Fruit fly (Drosophila melanogaster) whole organism, adult: ENCODE data around the gene tst.
A peak's percentile ranks its signal among the peaks of the same experiment; 100 is the strongest.

Experiments
- CG11617 ChIP-seq: fragments of 200-800 bp; sonication (Bioruptor generic); optimal IDR thresholded peaks from 2 replicates; lab custom pipeline; 2017; ENCODE audit warnings: mild to moderate bottlenecking, missing biosample characterization, missing genetic modification reagents, missing genetic modification characterization
- CG12768 ChIP-seq: fragments of 200-800 bp; sonication (Bioruptor generic); optimal IDR thresholded peaks from 2 replicates; lab custom pipeline; 2017; ENCODE audit warnings: missing biosample characterization, missing genetic modification characterization, mild to moderate bottlenecking, moderate library complexity, missing genetic modification reagents
- CG14711 ChIP-seq: fragments of 200-800 bp; sonication (Bioruptor generic); optimal IDR thresholded peaks from 2 replicates; lab custom pipeline; 2018; ENCODE audit warnings: missing biosample characterization, mild to moderate bottlenecking, missing genetic modification characterization, moderate library complexity
- CG1620 ChIP-seq: fragments of 200-800 bp; sonication (Bioruptor generic); optimal IDR thresholded peaks from 2 replicates; lab custom pipeline; 2016; ENCODE audit warnings: missing biosample characterization, missing genetic modification characterization
- CG33017 ChIP-seq: fragments of 200-800 bp; sonication (Bioruptor generic); optimal IDR thresholded peaks from 2 replicates; lab custom pipeline; 2018; ENCODE audit warnings: missing biosample characterization, mild to moderate bottlenecking, missing genetic modification characterization, moderate library complexity
- CG5204 ChIP-seq: fragments of 200-800 bp; sonication (Bioruptor generic); optimal IDR thresholded peaks from 2 replicates; lab custom pipeline; 2016; ENCODE audit warnings: missing biosample characterization, missing genetic modification characterization
- CG7045 ChIP-seq: fragments of 200-800 bp; sonication (Bioruptor generic); optimal IDR thresholded peaks from 2 replicates; lab custom pipeline; 2017; ENCODE audit warnings: missing biosample characterization, mild to moderate bottlenecking, missing genetic modification characterization
- CG7101 ChIP-seq: fragments of 200-800 bp; sonication (Bioruptor generic); optimal IDR thresholded peaks from 2 replicates; lab custom pipeline; 2018; ENCODE audit warnings: missing biosample characterization, mild to moderate bottlenecking, missing genetic modification characterization, moderate library complexity
- Clk ChIP-seq: fragments of 200-800 bp; sonication (Bioruptor generic); optimal IDR thresholded peaks from 2 replicates; lab custom pipeline; 2017; ENCODE audit warnings: missing biosample characterization, missing genetic modification characterization
- Crg-1 ChIP-seq: fragments of 200-800 bp; sonication (Bioruptor generic); optimal IDR thresholded peaks from 2 replicates; lab custom pipeline; 2016; ENCODE audit warnings: missing biosample characterization, missing genetic modification characterization
- Hr96 ChIP-seq: fragments of 200-800 bp; sonication (Bioruptor generic); optimal IDR thresholded peaks from 2 replicates; lab custom pipeline; 2016; ENCODE audit warnings: missing biosample characterization, missing genetic modification characterization
- Mnt ChIP-seq: fragments of 200-800 bp; sonication (Bioruptor generic); optimal IDR thresholded peaks from 2 replicates; lab custom pipeline; 2016; ENCODE audit warnings: missing biosample characterization, mild to moderate bottlenecking, missing genetic modification characterization
- bab1 ChIP-seq: fragments of 200-800 bp; sonication (Bioruptor generic); optimal IDR thresholded peaks from 3 replicates; lab custom pipeline; 2019; ENCODE audit warnings: missing biosample characterization, mild to moderate bottlenecking, missing genetic modification characterization, moderate library complexity
- cic ChIP-seq: fragments of 200-800 bp; sonication (Bioruptor generic); optimal IDR thresholded peaks from 2 replicates; lab custom pipeline; 2017; ENCODE audit warnings: missing biosample characterization, mild to moderate bottlenecking, missing genetic modification characterization, moderate library complexity
- cnc ChIP-seq, 2 experiments: fragments of >200 bp; optimal IDR thresholded peaks; 2 replicates each; lab custom pipeline; 2017
- kay ChIP-seq: fragments of 200-800 bp; sonication (Bioruptor generic); peaks from one replicate; lab custom pipeline; 2016; ENCODE audit warnings: missing biosample characterization, missing genetic modification characterization, borderline replicate concordance
- ovo ChIP-seq: fragments of 200-800 bp; sonication (Bioruptor generic); optimal IDR thresholded peaks from 2 replicates; lab custom pipeline; 2016; ENCODE audit warnings: missing biosample characterization, missing genetic modification characterization
- pad ChIP-seq: fragments of 200-800 bp; sonication (Bioruptor generic); optimal IDR thresholded peaks from 3 replicates; lab custom pipeline; 2017; ENCODE audit warnings: missing biosample characterization, missing genetic modification characterization, mild to moderate bottlenecking, moderate library complexity, missing genetic modification reagents
- tj ChIP-seq: fragments of 200-800 bp; sonication (Bioruptor generic); optimal IDR thresholded peaks from 3 replicates; lab custom pipeline; 2017; ENCODE audit warnings: missing biosample characterization, mild to moderate bottlenecking, missing genetic modification characterization, moderate library complexity
- toe ChIP-seq: fragments of 200-800 bp; sonication (Bioruptor generic); optimal IDR thresholded peaks from 2 replicates; lab custom pipeline; 2016; ENCODE audit warnings: missing biosample characterization, missing genetic modification characterization

The tst gene

dm6 chr3R:23734573-23735404, 37.9 kb downstream of the tst start:
- TF ChIP-seq ovo (no peak), bab1 (GFP tag; lab: Kevin White, UChicago) (no peak), CG5204 (GFP tag; lab: Kevin White, UChicago) (no peak), kay (GFP tag; lab: Kevin White, UChicago) (no peak), pad (no peak), Hr96 (GFP tag; lab: Kevin White, UChicago) (no peak), cnc (optimal IDR thresholded peaks at IDR 0.05; lab: Kevin White, UChicago) (no peak), Clk (GFP tag; lab: Kevin White, UChicago) (no peak)

- TF ChIP-seq cnc (optimal IDR thresholded peaks at IDR 0.05; lab: Kevin White, UChicago) (no peak), pad (no peak), cic (GFP tag; lab: Kevin White, UChicago) (no peak), tj (GFP tag; lab: Kevin White, UChicago) (no peak), ovo (no peak), CG5204 (GFP tag; lab: Kevin White, UChicago) (no peak), toe (GFP tag; lab: Kevin White, UChicago) (no peak), CG7101 (tag; lab: Kevin White, UChicago) (no peak), kay (GFP tag; lab: Kevin White, UChicago) (no peak), bab1 (GFP tag; lab: Kevin White, UChicago) (no peak)
These were observed 38.9 kb downstream of the tst start for dm6 chr3R:23733771-23734170.

dm6 chr3R:23732990-23733512, 39.6 kb downstream of the tst start, which contains the start of the genes Hmgcr and Rpn9:
TSS of gene Hmgcr (plus strand) at chr3R:23733324.
TSS of gene Rpn9 (minus strand) at chr3R:23733462.
- TF ChIP-seq CG7101 (tag; lab: Kevin White, UChicago) = no peak
- TF ChIP-seq Clk (GFP tag; lab: Kevin White, UChicago) = no peak
- TF ChIP-seq CG12768 (GFP tag; lab: Kevin White, UChicago) = no peak
- TF ChIP-seq CG14711 (tag; lab: Kevin White, UChicago) = peak; percentile 3
- TF ChIP-seq pad = no peak
- TF ChIP-seq CG11617 (GFP tag; lab: Kevin White, UChicago) = peak; percentile 29
- TF ChIP-seq CG33017 (tag; lab: Kevin White, UChicago) = peak; percentile 38
- TF ChIP-seq tj (GFP tag; lab: Kevin White, UChicago) = peak; percentile 29
- TF ChIP-seq ovo = no peak
- no peak for TF ChIP-seq Hr96 (GFP tag; lab: Kevin White, UChicago)
- peak; percentile 46 for TF ChIP-seq Crg-1
- peak; percentile 99 for TF ChIP-seq kay (GFP tag; lab: Kevin White, UChicago)
- TF ChIP-seq toe (GFP tag; lab: Kevin White, UChicago) = no peak
- no peak for TF ChIP-seq cnc (optimal IDR thresholded peaks at IDR 0.05; lab: Kevin White, UChicago)
- TF ChIP-seq bab1 (GFP tag; lab: Kevin White, UChicago) = peak; percentile 68
- no peak for TF ChIP-seq CG1620 (GFP tag; lab: Kevin White, UChicago)
- TF ChIP-seq Mnt (GFP tag; lab: Kevin White, UChicago) = peak; percentile 28
- peak; percentile 24 for TF ChIP-seq cic (GFP tag; lab: Kevin White, UChicago)
- no peak for TF ChIP-seq CG7045
- no peak for TF ChIP-seq CG5204 (GFP tag; lab: Kevin White, UChicago)

- TF ChIP-seq toe (GFP tag; lab: Kevin White, UChicago) = no peak
- peak; percentile 83 to 97 for TF ChIP-seq cnc (optimal IDR thresholded peaks at IDR 0.05; lab: Kevin White, UChicago)
These were observed 40.1 kb downstream of the tst start for dm6 chr3R:23732533-23732932.

dm6 chr3R:23730472-23730801, 42.2 kb downstream of the tst start:
- TF ChIP-seq toe (GFP tag; lab: Kevin White, UChicago) (no peak), tj (GFP tag; lab: Kevin White, UChicago) (no peak), Clk (GFP tag; lab: Kevin White, UChicago) (no peak), CG5204 (GFP tag; lab: Kevin White, UChicago) (no peak), cnc (optimal IDR thresholded peaks at IDR 0.05; lab: Kevin White, UChicago) (no peak), Mnt (GFP tag; lab: Kevin White, UChicago) (no peak), Crg-1 (no peak), ovo (no peak), CG7045 (no peak), bab1 (GFP tag; lab: Kevin White, UChicago) (no peak), CG14711 (tag; lab: Kevin White, UChicago) (no peak)

- TF ChIP-seq CG7101 (tag; lab: Kevin White, UChicago) = no peak
- no peak for TF ChIP-seq toe (GFP tag; lab: Kevin White, UChicago)
- peak; percentile 13 for TF ChIP-seq CG11617 (GFP tag; lab: Kevin White, UChicago)
- peak; percentile 5 for TF ChIP-seq Mnt (GFP tag; lab: Kevin White, UChicago)
- no peak for TF ChIP-seq Crg-1
- TF ChIP-seq CG1620 (GFP tag; lab: Kevin White, UChicago) = no peak
- TF ChIP-seq bab1 (GFP tag; lab: Kevin White, UChicago) = peak; percentile 33
- TF ChIP-seq pad = peak; percentile 12
- no peak for TF ChIP-seq Hr96 (GFP tag; lab: Kevin White, UChicago)
- TF ChIP-seq CG12768 (GFP tag; lab: Kevin White, UChicago) = peak; percentile 87
- TF ChIP-seq tj (GFP tag; lab: Kevin White, UChicago) = peak; percentile 28
- TF ChIP-seq cic (GFP tag; lab: Kevin White, UChicago) = peak; percentile 82
- no peak for TF ChIP-seq cnc (optimal IDR thresholded peaks at IDR 0.05; lab: Kevin White, UChicago)
- peak; percentile 10 for TF ChIP-seq CG7045
- TF ChIP-seq CG5204 (GFP tag; lab: Kevin White, UChicago) = no peak
- TF ChIP-seq Clk (GFP tag; lab: Kevin White, UChicago) = no peak
- no peak for TF ChIP-seq ovo
- TF ChIP-seq kay (GFP tag; lab: Kevin White, UChicago) = peak; percentile 18
- TF ChIP-seq CG33017 (tag; lab: Kevin White, UChicago) = peak; percentile 36
- TF ChIP-seq CG14711 (tag; lab: Kevin White, UChicago) = no peak
These were observed 42.8 kb downstream of the tst start for dm6 chr3R:23729632-23730471.
